Worm (Caenorhabditis elegans) whole organism, dauer: ENCODE results near the gene grl-8.

Experiments
- unc-62 ChIP-seq: sonication (generic microtip); optimal IDR thresholded peaks from 2 replicates; lab custom pipeline; 2017; ENCODE audit warnings: missing biosample characterization, missing genetic modification reagents, missing genetic modification characterization

The grl-8 gene

DNA sequence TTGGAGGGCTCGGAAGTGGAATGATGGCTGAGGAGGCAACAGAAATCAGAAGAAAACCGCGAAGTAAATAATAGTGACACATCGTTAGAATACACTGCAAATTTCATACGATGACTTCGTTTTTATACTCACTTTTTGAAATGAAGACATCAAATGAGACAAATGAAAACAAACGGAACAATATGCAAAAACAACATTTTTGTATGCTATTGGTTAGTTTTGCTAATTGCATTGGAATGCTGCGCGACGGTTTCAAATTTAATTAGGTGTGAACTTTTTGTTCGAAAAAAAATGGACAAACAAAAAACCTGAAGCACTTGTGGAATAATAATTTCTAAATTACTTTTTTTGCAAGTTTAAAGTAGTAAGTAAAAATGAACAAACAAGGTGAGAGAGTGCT, at the start of gene grl-8:
Gene grl-8 (minus strand): TSS at position 101 of the 400 bp plus-strand sequence.
- TF ChIP-seq unc-62 (GFP tag; lab: Kevin White, UChicago), result no peak

DNA sequence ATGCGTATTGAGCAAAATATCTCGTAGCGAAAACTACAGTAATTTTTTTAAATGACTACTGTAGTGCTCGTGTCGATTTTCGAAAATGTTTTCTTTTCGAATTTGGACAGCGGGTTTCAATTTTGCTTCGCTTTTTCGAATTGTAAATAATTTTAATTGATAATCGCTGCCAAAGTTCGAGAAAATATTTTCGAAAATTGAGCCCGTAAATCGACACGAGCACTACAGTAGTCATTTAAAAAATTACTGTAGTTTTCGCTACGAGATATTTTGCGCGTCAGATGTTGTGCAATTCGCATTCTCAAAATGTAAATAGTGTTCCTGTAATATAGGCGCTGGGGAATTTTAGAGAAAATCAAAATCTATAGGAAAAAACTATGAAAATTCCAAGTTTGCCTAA, 49.4 kb upstream of the grl-8 start:
- TF ChIP-seq unc-62 (GFP tag; lab: Kevin White, UChicago), result no peak

DNA sequence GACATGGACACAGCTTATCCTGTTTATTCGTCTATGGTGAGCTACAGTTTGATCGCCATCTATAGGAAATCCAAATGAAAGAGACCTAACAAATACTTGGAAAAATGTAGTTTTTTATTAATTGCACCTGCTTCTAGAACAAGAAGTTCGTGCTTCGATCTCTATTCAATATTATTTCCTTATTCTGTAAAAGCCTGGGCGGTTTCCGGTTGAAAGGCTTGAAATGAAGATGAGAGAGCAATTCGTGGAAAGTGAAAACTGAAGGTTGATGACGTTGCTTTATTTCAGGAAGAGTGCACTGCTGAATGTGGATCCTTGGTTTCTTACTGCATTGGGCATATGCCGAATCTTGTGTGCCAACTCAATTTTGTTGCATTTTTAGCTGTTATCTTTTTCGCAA, 47.8 kb upstream of the grl-8 start:
- TF ChIP-seq unc-62 (GFP tag; lab: Kevin White, UChicago), result no peak

DNA sequence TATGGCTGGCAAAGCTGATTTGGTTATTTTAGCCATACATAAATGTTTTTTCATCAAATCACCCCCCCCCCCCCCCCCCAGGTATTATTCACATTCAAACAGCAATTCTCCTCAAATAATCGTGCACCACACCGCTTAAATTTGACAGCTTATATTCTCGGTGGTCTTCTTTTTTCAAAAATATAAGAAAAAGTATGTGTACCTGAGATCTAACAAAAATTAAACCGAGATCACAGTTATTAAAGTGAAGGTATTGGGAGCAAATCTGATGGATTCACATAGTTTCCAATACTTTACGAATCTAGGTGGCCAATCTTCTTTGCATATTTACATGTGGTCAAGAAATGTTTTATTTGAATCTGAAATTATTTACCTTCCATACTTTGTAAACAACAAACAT, 47.3 kb upstream of the grl-8 start, which contains the start of gene ZC404.15:
Gene ZC404.15 (plus strand): TSS at position 301 of the 400 bp plus-strand sequence.
- TF ChIP-seq unc-62 (GFP tag; lab: Kevin White, UChicago), result no peak

DNA sequence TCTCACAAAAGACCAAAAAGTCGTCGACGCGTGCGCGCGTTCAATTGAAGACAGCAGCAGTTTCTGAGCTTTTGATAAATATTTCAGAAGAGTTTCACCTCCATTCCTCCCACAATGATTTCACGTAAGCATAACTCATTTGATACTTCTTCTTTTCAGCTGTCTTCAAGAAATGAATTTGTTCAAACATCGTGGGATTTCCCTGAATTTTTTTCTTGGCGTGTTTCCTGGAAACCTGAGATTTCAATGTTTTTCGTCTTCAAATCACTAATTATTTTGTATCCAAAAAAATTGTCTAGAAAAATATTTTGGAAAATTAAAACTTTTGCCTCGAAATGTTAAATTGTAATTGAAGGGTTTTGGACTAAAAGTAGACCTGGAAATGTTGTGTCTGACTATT, 45.6 kb upstream of the grl-8 start:
- TF ChIP-seq unc-62 (GFP tag; lab: Kevin White, UChicago), result no peak

DNA sequence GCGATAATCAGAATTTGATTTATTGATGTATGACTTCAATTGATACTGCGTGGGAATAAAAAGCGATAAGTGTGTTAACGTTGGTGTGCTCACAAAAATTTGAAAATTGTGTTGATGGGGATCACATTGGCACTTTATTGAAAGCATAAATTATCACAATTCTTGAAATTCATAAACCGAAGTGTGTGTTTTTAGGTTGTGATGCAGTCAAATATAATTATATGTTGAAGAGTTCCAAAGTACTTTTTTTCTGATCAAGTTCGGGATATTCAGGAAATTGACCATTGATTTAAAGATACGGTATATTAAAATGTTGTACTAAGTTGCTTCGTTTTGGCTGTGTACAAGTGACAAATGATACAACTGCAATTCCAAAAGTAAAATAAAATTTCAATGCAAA, 42.8 kb upstream of the grl-8 start, which contains the start of gene srh-28:
Gene srh-28 (minus strand): TSS at position 101 of the 400 bp plus-strand sequence.
- TF ChIP-seq unc-62 (GFP tag; lab: Kevin White, UChicago), result no peak

DNA sequence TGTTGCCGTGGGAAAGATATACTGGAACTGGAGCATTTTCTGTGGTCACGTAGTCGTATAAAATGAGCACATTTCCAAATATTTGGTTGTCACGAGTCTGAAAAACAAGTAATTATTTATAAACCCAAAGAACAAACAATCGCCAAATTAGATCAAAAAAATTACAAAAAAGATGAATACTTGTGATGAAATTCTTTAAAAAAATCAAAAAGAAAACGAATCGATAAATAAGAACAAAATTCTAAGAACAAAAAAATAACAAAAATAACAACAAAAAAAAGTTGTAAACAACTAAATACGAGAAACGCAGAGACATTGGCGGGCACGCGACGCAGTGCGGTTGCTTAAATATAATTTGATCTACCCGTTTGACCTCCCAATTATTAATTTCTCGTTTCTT, 40.8 kb upstream of the grl-8 start, which contains the start of gene ZC404.16:
Gene ZC404.16 (minus strand): TSS at position 101 of the 400 bp plus-strand sequence.
- no peak for TF ChIP-seq unc-62 (GFP tag; lab: Kevin White, UChicago)

DNA sequence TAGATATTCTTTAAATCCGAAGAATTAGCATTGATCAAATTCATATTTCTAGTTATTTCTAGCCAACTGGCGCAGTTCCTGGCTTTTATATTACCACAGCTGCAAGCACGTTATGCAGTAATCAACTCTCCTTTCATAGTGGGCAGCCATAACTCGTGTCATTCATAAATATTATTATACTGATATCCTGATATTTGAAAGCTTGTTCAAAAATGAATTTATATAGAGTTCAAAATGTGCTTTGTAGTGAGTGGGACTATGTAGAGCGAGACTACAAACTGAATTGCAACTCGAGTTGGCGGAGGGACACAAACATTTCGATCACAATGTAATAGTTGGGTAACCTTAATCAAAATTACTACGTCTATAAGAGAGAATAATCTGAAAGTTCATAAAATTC, 38.8 kb upstream of the grl-8 start, which contains the start of gene srh-30:
Gene srh-30 (minus strand): TSS at position 101 of the 400 bp plus-strand sequence.
- no peak for TF ChIP-seq unc-62 (GFP tag; lab: Kevin White, UChicago)

DNA sequence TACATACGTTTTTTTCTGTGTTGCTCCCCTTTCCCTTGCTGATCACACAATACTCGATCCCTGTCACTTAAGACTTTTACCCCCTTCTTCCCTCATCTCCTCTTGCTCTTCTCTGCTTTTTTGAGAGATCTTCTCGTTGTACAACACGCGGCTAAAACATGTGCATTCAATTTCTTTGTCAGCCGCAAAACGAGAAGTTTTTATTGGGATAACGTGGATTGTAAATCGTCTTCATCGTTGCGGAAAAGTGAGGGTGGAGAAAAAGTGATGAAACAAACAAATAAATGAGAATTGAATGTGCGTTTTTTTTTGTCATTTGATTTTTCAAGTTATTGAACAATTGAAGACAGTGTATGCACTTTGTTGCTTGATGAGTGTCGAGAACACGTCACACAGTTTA, 36.5 kb upstream of the grl-8 start:
- TF ChIP-seq unc-62 (GFP tag; lab: Kevin White, UChicago), result no peak

DNA sequence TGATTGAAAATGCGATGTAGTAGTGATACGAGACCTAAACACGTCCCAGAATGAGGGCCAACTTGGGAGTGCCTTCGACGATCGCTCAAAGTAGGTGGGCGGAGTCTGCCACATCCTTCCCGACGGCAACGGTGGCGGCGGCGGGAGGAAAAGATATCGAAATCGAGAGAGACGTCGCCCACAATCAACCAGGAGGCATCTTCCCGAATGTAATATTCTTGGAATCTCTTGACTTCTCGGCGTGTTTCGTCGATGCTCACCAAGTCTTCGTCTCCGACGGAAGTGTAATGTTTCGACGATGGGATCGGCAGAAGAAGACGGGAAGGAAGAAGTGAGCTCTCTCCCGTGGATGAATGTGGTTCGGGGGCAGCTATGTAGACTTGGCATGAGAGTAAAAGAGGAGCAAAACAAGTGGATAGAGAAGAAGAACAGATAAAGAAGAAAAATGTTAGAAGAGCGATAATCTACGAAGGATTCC, 35.6 kb upstream of the grl-8 start, which contains the start of the genes T25F10.1 and clik-1:
Gene T25F10.1 (plus strand): TSS at position 51 of the 478 bp plus-strand sequence.
Gene clik-1 (minus strand): TSS at position 281 of the 478 bp plus-strand sequence.
- no peak for TF ChIP-seq unc-62 (GFP tag; lab: Kevin White, UChicago)

DNA sequence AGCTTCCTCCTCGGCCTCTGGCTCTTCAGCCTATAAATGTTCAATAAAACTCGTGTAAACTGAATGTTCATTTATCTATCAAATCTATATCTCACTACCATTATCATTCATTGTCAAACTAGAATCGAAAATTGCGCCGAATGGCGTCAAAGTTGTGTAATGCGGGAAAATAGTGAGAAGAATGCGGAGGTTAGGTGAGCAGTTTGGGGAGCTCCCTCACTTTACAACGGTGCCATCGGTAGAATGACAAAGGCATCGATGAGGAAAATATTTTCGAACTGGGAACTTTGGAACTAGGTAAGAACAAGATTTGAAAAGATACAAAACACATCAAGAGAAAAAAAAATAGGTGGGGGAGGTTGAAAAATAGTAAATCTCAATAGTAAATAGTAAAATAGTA, 34.7 kb upstream of the grl-8 start:
- TF ChIP-seq unc-62 (GFP tag; lab: Kevin White, UChicago), result no peak

DNA sequence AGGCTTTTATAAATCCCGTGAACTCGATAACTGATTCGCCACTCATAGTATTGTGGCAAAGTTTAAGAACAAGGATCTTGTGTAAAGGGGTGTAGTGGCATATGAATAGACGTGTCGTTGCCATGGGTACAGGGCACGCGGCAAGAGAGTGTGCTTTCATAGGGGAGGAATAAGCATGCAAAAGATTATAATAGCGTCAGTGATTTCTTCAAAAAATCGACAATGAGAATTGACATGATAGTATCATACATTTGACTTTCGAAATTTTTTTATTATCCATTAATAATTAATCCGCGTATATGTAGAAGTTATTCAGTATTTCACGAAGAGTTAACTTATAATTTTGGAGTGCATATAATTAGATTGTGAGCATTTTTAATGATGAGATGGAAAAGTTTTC, 32.1 kb upstream of the grl-8 start, which contains the start of gene bbs-8:
Gene bbs-8 (minus strand): TSS at position 101 of the 400 bp plus-strand sequence.
- no peak for TF ChIP-seq unc-62 (GFP tag; lab: Kevin White, UChicago)

DNA sequence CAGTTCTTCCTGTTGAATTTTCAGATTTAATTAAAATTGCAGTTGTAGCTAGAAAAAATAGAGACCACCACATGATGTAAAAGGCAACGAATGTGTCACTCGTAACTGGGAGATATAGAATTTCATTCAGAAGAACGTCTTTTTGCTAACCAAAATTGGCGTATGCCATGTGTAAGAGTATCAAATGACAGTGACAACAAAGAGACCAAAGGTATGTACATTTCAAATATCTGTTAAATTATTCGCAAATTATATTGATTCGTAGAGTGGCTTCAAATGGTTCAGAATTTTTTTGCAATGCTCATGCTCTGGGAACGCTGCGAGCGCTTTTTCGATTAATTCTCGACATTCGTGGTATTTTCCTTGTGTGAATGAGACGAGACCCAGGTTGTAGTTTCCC, 29.5 kb upstream of the grl-8 start, which contains the start of gene T25F10.4:
Gene T25F10.4 (minus strand): TSS at position 101 of the 400 bp plus-strand sequence.
- no peak for TF ChIP-seq unc-62 (GFP tag; lab: Kevin White, UChicago)

DNA sequence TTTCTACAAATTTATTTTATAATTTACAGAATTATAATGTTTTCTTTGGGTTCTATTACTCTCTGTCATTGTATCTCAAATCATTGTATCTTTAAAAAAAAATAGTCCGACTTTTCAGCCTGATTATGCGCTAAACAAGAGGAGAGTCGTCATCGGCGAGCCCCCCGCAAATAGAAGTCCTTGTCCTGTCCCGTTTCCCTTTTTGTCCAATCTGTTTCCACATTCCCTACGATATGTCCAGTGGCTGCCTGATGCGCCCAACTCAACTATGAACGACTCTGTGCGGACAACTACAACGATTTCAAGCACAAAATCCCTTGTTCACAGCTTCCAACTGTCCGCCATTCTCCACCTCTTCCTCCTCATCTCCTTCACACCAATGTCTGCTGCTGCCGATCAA, 25.1 kb upstream of the grl-8 start, which contains the start of gene dbl-1:
Gene dbl-1 (plus strand): TSS at position 119 of the 400 bp plus-strand sequence.
- TF ChIP-seq unc-62 (GFP tag; lab: Kevin White, UChicago), result no peak

DNA sequence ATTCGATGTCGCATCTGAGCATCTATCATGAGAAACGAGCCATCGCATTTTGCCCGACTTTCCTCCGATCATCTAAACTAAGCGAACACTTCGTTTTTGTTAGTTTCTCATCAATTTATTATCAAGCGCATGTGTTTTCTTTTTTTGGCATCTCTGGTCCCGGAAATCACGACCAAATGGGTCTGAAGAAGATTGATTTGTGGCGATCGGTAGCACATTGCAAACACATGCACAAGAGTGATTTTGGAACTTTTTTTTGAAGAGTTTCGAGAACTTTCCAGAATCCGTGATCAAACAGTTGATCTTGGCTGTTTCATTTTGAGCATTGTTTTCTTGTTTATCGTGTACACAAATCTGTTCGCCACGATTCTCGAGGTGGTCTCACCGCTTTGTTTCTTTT, 20.4 kb upstream of the grl-8 start:
- TF ChIP-seq unc-62 (GFP tag; lab: Kevin White, UChicago), result no peak

DNA sequence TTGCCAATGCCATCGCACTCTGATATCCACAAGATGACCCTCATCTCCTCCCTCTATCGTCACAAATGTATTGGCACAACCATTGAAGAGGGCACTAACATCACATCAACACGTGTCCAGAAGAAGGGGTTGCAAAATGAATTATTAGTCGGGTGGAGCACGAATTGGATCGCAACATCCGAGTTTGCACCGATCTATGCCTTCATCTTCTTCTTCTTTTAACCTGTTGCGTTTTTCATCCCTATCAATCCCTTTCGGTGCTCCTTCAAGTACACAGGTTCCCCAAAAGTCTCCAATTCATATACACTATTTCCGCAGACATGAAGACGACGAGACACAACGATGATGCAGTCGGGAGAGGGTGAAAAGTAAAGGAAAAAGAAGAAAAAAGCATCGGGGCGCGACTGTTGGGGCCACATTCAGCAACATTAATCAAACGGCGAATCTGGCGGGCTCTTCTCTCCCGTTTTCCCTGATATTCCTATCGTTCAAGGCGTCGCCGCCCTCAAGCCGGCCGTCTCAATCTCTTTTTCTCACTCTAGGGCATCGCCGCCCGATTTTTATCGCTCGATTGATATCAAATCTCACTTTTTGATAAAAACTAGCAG, 18.7 kb upstream of the grl-8 start:
- no peak for TF ChIP-seq unc-62 (GFP tag; lab: Kevin White, UChicago)

DNA sequence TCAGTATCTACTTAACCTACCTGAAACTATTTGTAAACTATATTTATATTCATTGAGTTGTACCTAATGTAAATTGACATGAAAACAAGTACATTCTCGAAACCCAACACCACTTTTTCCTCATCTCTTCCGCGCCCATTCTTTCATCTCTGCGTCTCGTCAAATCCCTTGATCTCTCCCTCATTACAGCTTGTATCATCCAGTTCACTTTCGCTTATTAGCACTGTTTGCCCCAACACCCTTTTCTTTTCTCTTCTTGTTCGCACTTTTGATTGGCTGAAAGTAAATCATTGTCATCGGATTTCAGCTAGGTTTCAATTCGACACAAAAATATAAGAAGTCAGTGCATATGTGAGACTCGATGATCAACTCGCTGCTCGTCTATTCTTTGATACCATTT, 11.9 kb upstream of the grl-8 start, which contains the start of gene T25F10.3:
Gene T25F10.3 (plus strand): TSS at position 308 of the 400 bp plus-strand sequence.
- no peak for TF ChIP-seq unc-62 (GFP tag; lab: Kevin White, UChicago)
